Fruit fly (Drosophila melanogaster) Kc167 (cell line): ENCODE measurements around the gene CG32982.

Source experiments
- Myc ChIP-seq: fragments of >200 bp; optimal IDR thresholded peaks from 2 replicates; lab custom pipeline; 2017; ENCODE audit warnings: missing external identifiers
- Sin3A ChIP-seq: fragments of >200 bp; optimal IDR thresholded peaks from 2 replicates; lab custom pipeline; 2018; ENCODE audit warnings: missing external identifiers
- h ChIP-seq: fragments of >200 bp; optimal IDR thresholded peaks from 3 replicates; lab custom pipeline; 2018; ENCODE audit warnings: missing external identifiers
- insv ChIP-seq: fragments of >200 bp; optimal IDR thresholded peaks from 3 replicates; lab custom pipeline; 2018; ENCODE audit warnings: missing external identifiers
- psq ChIP-seq: fragments of >200 bp; optimal IDR thresholded peaks from 2 replicates; lab custom pipeline; 2017; ENCODE audit warnings: missing external identifiers

- TF ChIP-seq h (lab: Kevin White, UChicago) (no peak), Sin3A (lab: Kevin White, UChicago) (no peak), insv (lab: Kevin White, UChicago) (no peak), Myc (lab: Kevin White, UChicago) (no peak), psq (lab: Kevin White, UChicago) (no peak)
These were observed 9.4 kb downstream of the CG32982 start for dm6 chr2L:9134940-9135339.
